Fruit fly (Drosophila melanogaster) whole organism, prepupa: ENCODE measurements around the gene elg1.

Experiments used
- Blimp-1 ChIP-seq: fragments of 200-800 bp; sonication (Bioruptor generic); optimal IDR thresholded peaks from 3 replicates; lab custom pipeline; 2017; ENCODE audit warnings: missing biosample characterization, missing genetic modification characterization, mild to moderate bottlenecking, moderate library complexity, missing genetic modification reagents
- CG11294 ChIP-seq: fragments of 200-800 bp; sonication (Bioruptor generic); IDR thresholded peaks from 2 replicates; pipeline ENCODE4 v1.3.6; 2022; ENCODE audit warnings: missing biosample characterization, missing genetic modification characterization
- CG11762 ChIP-seq: fragments of 200-800 bp; sonication (Bioruptor generic); optimal IDR thresholded peaks from 3 replicates; lab custom pipeline; 2016; ENCODE audit warnings: missing biosample characterization, missing genetic modification characterization; ENCODE audit not compliant: insufficient read depth
- CG3032 ChIP-seq: fragments of 200-800 bp; optimal IDR thresholded peaks from 2 replicates; lab custom pipeline; 2019; ENCODE audit warnings: missing biosample characterization, mild to moderate bottlenecking, missing genetic modification characterization, moderate library complexity
- CG31627 ChIP-seq: fragments of 200-800 bp; sonication (Bioruptor generic); optimal IDR thresholded peaks from 3 replicates; lab custom pipeline; 2016; ENCODE audit warnings: missing biosample characterization, missing genetic modification characterization
- CG32006 ChIP-seq: fragments of 200-800 bp; sonication (Bioruptor generic); optimal IDR thresholded peaks from 3 replicates; lab custom pipeline; 2017; ENCODE audit warnings: missing biosample characterization, mild to moderate bottlenecking, missing genetic modification characterization
- CG4318 ChIP-seq: fragments of 200-800 bp; sonication (Bioruptor generic); optimal IDR thresholded peaks from 3 replicates; lab custom pipeline; 2017; ENCODE audit warnings: missing biosample characterization, mild to moderate bottlenecking, missing genetic modification characterization
- CG6163 ChIP-seq: fragments of 200-800 bp; sonication (Bioruptor generic); IDR thresholded peaks from 3 replicates; pipeline ENCODE4 v1.3.6; 2022; ENCODE audit warnings: missing biosample characterization, missing genetic modification characterization
- CG6276 ChIP-seq: fragments of 200-800 bp; sonication (Bioruptor generic); optimal IDR thresholded peaks from 2 replicates; lab custom pipeline; 2017; ENCODE audit warnings: missing biosample characterization, mild to moderate bottlenecking, missing genetic modification characterization
- CG6808 ChIP-seq: fragments of 200-800 bp; sonication (Bioruptor generic); optimal IDR thresholded peaks from 3 replicates; lab custom pipeline; 2017; ENCODE audit warnings: missing biosample characterization, missing genetic modification characterization, mild to moderate bottlenecking, moderate library complexity, missing genetic modification reagents
- CG6854 ChIP-seq: fragments of 200-800 bp; sonication (Bioruptor generic); optimal IDR thresholded peaks from 2 replicates; lab custom pipeline; 2017; ENCODE audit warnings: missing biosample characterization, mild to moderate bottlenecking, missing genetic modification characterization
- CG8119 ChIP-seq: fragments of 200-800 bp; sonication (Bioruptor generic); IDR thresholded peaks from 3 replicates; pipeline ENCODE4 v1.3.6; 2022; ENCODE audit warnings: missing biosample characterization, missing genetic modification characterization
- CG8319 ChIP-seq: fragments of 200-800 bp; sonication (Bioruptor generic); optimal IDR thresholded peaks from 3 replicates; lab custom pipeline; 2016; ENCODE audit warnings: missing biosample characterization, missing genetic modification characterization
- CG8632 ChIP-seq: fragments of 200-800 bp; sonication (Bioruptor generic); optimal IDR thresholded peaks from 3 replicates; lab custom pipeline; 2016; ENCODE audit warnings: missing biosample characterization, missing genetic modification characterization
- CG9139 ChIP-seq: fragments of 200-800 bp; sonication (Bioruptor generic); optimal IDR thresholded peaks from 3 replicates; lab custom pipeline; 2017; ENCODE audit warnings: missing biosample characterization, mild to moderate bottlenecking, missing genetic modification characterization
- Eip78C ChIP-seq: fragments of 200-800 bp; sonication (Bioruptor generic); peaks from one replicate; lab custom pipeline; 2016; ENCODE audit warnings: missing biosample characterization, missing genetic modification characterization
- Eip93F ChIP-seq: fragments of 200-800 bp; sonication (Bioruptor generic); optimal IDR thresholded peaks from 2 replicates; lab custom pipeline; 2016; ENCODE audit warnings: missing biosample characterization, mild to moderate bottlenecking, missing genetic modification characterization
- Ets96B ChIP-seq: fragments of 200-800 bp; optimal IDR thresholded peaks from 2 replicates; lab custom pipeline; 2019; ENCODE audit warnings: missing biosample characterization, mild to moderate bottlenecking, missing genetic modification characterization, moderate library complexity
- Gug ChIP-seq: fragments of 200-800 bp; sonication (Bioruptor generic); IDR thresholded peaks from 2 replicates; pipeline ENCODE4 v1.3.6; 2022; ENCODE audit warnings: missing biosample characterization, missing genetic modification characterization
- Hr39 ChIP-seq: fragments of 200-800 bp; sonication (Bioruptor generic); optimal IDR thresholded peaks from 2 replicates; lab custom pipeline; 2016; ENCODE audit warnings: missing biosample characterization, missing genetic modification characterization
- Hr4 ChIP-seq: fragments of 200-800 bp; sonication (Bioruptor generic); optimal IDR thresholded peaks from 3 replicates; lab custom pipeline; 2016; ENCODE audit warnings: missing biosample characterization, missing genetic modification characterization
- Met ChIP-seq: fragments of 200-800 bp; sonication (Bioruptor generic); optimal IDR thresholded peaks from 3 replicates; lab custom pipeline; 2016; ENCODE audit warnings: missing biosample characterization, missing genetic modification characterization
- Smox ChIP-seq: fragments of 200-800 bp; sonication (Bioruptor generic); optimal IDR thresholded peaks from 3 replicates; lab custom pipeline; 2016; ENCODE audit warnings: missing biosample characterization, missing genetic modification characterization
- Sox15 ChIP-seq: fragments of 200-800 bp; sonication (Bioruptor generic); optimal IDR thresholded peaks from 3 replicates; lab custom pipeline; 2016; ENCODE audit warnings: missing biosample characterization, missing genetic modification characterization
- acj6 ChIP-seq: fragments of 200-800 bp; sonication (Bioruptor generic); optimal IDR thresholded peaks from 3 replicates; lab custom pipeline; 2016; ENCODE audit warnings: missing biosample characterization, missing genetic modification characterization
- cyc ChIP-seq: fragments of 200-800 bp; sonication (Bioruptor generic); optimal IDR thresholded peaks from 3 replicates; lab custom pipeline; 2016; ENCODE audit warnings: missing biosample characterization, missing genetic modification characterization
- dsx ChIP-seq: fragments of 200-800 bp; optimal IDR thresholded peaks from 3 replicates; lab custom pipeline; 2019; ENCODE audit warnings: missing biosample characterization, mild to moderate bottlenecking, missing genetic modification characterization, moderate library complexity; ENCODE audit not compliant: poor library complexity, severe bottlenecking
- eg ChIP-seq: fragments of 200-800 bp; sonication (Bioruptor generic); IDR thresholded peaks from 3 replicates; pipeline ENCODE4 v1.3.6; 2022; ENCODE audit warnings: missing biosample characterization, missing genetic modification characterization
- esn ChIP-seq: fragments of 200-800 bp; sonication (Bioruptor generic); optimal IDR thresholded peaks from 2 replicates; lab custom pipeline; 2016; ENCODE audit warnings: missing biosample characterization, mild to moderate bottlenecking, missing genetic modification characterization, moderate library complexity
- fd59A ChIP-seq: fragments of 200-800 bp; sonication (Bioruptor generic); optimal IDR thresholded peaks from 2 replicates; lab custom pipeline; 2017; ENCODE audit warnings: missing biosample characterization, mild to moderate bottlenecking, missing genetic modification characterization, missing genetic modification reagents
- fd85E ChIP-seq: fragments of 200-800 bp; sonication (Bioruptor generic); optimal IDR thresholded peaks from 3 replicates; lab custom pipeline; 2016; ENCODE audit warnings: missing biosample characterization, missing genetic modification characterization
- fkh ChIP-seq: fragments of 200-800 bp; sonication (Bioruptor generic); optimal IDR thresholded peaks from 3 replicates; lab custom pipeline; 2017; ENCODE audit warnings: missing biosample characterization, mild to moderate bottlenecking, missing genetic modification characterization, moderate library complexity
- lz ChIP-seq: fragments of 200-800 bp; sonication (Bioruptor generic); optimal IDR thresholded peaks from 3 replicates; lab custom pipeline; 2016; ENCODE audit warnings: missing biosample characterization, missing genetic modification characterization
- pdm3 ChIP-seq: fragments of 200-800 bp; sonication (Bioruptor generic); optimal IDR thresholded peaks from 3 replicates; lab custom pipeline; 2016; ENCODE audit warnings: missing biosample characterization, missing genetic modification characterization
- salr ChIP-seq, 2 experiments: fragments of 200-800 bp; sonication (Bioruptor generic); optimal IDR thresholded peaks; 3 replicates each; lab custom pipeline; 2016 to 2018; ENCODE audit warnings: missing biosample characterization in 2 of 2, missing genetic modification characterization in 2 of 2, mild to moderate bottlenecking in 1 of 2
- spab ChIP-seq: fragments of 200-800 bp; sonication (Bioruptor generic); optimal IDR thresholded peaks from 2 replicates; lab custom pipeline; 2017; ENCODE audit warnings: missing biosample characterization, mild to moderate bottlenecking, missing genetic modification characterization, missing genetic modification reagents
- ss ChIP-seq, 2 experiments: fragments of 200-800 bp; sonication (Bioruptor generic); optimal IDR thresholded peaks; 2 replicates in 1 of 2; 3 replicates in 1 of 2; lab custom pipeline; 2017 to 2018; ENCODE audit warnings: mild to moderate bottlenecking in 2 of 2, missing biosample characterization in 2 of 2, missing genetic modification characterization in 2 of 2, moderate library complexity in 1 of 2
- svp ChIP-seq: fragments of 200-800 bp; sonication (Bioruptor generic); peaks from one replicate; lab custom pipeline; 2016; ENCODE audit warnings: missing biosample characterization, missing genetic modification characterization
- topi ChIP-seq: fragments of 200-800 bp; sonication (Bioruptor generic); optimal IDR thresholded peaks from 3 replicates; lab custom pipeline; 2016; ENCODE audit warnings: missing biosample characterization, missing genetic modification characterization

Gene elg1

DNA sequence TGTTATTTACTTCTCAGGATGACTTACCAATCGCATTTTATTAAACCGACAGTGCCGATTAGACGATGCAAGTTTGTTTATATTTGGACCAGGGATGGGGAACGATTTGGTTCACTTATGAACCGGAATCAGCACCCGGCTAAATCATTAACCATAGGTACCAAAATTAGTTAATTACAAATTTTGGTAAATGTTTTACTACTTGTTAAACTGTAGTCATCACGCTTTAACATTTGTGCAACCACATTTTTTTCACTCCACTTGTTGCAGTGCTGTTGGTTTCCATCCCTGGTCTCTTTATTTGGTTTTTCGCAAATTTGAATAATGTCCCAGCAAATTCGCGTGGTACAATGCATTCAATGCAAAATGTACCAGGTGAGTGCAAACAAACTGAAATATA lies 26.3 kb upstream of the elg1 start, which contains the start of the genes IntS9 and CG43295 (continued):
- TF ChIP-seq CG8319 (GFP tag; lab: Kevin White, UChicago) (peak; percentile 83), spab (no peak), acj6 (GFP tag; lab: Kevin White, UChicago) (peak; percentile 91), topi (GFP tag; lab: Kevin White, UChicago) (no peak), Ets96B (tag; lab: Kevin White, UChicago) (peak; percentile 79), CG3032 (peak; percentile 76), CG11294 (GFP tag; lab: Robert Waterston, UW) (peak; percentile 64)
- TF ChIP-seq, all 60 proteins: peak for 28

DNA sequence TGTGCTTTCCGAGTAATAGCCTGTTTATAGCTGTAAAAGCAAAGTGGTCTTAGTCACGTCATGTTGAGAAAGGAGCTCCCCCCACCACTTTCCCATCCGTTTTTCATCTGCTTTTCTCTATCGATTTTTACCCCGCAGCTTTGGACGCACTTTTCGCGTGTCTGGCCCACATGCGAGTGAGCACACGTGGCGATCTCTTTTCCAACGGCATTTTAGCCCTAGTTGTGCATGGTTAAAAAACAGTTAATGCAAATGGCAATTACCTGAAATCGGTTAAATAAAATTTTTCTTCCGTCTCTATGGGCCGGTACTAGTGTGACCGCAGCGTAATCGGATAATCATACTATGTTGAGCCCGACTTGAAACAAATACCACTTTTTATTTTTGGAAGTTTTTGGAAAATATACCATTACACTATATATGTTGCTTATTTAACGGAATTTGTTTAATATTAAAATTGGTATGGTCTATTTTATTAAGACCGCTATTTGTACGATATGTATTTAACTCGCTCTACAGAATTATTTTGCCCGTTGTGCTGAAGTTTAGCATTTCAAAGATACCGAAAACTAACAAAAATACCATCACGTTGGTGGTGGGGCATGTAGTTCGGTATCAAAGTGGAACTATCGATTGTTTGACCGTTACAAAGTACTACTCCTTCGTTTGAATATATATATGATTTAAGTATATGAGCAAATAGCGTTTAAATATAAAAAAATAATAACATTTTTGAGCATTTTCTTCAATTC lies 19.6 kb upstream of the elg1 start, which contains the start of gene Zn72D:
Zn72D (minus strand) TSS at position 558 of the 752 bp plus-strand sequence.
- TF ChIP-seq Eip78C (GFP tag; lab: Kevin White, UChicago) (peak; percentile 66), CG11762 (GFP tag; lab: Kevin White, UChicago) (no peak)

dm6 chr3L:16113003-16113606 lies 18.7 kb upstream of the elg1 start, which contains the start of gene Taf4:
TSS of gene Taf4 (plus strand) at chr3L:16113212.
- no peak for TF ChIP-seq CG6163 (GFP tag; lab: Robert Waterston, UW)
- TF ChIP-seq Met (GFP tag; lab: Kevin White, UChicago) = no peak
- peak; percentile 89; the same call in 1 of the 3 replicates for TF ChIP-seq CG8119 (GFP tag; lab: Robert Waterston, UW)
- no peak for TF ChIP-seq Hr4 (GFP tag; lab: Kevin White, UChicago)
- no peak for TF ChIP-seq Blimp-1 (GFP tag; lab: Kevin White, UChicago)
- TF ChIP-seq ss (GFP tag; optimal IDR thresholded peaks at IDR 0.05; lab: Kevin White, UChicago) = no peak
- no peak for TF ChIP-seq Gug (GFP tag; lab: Robert Waterston, UW)

DNA sequence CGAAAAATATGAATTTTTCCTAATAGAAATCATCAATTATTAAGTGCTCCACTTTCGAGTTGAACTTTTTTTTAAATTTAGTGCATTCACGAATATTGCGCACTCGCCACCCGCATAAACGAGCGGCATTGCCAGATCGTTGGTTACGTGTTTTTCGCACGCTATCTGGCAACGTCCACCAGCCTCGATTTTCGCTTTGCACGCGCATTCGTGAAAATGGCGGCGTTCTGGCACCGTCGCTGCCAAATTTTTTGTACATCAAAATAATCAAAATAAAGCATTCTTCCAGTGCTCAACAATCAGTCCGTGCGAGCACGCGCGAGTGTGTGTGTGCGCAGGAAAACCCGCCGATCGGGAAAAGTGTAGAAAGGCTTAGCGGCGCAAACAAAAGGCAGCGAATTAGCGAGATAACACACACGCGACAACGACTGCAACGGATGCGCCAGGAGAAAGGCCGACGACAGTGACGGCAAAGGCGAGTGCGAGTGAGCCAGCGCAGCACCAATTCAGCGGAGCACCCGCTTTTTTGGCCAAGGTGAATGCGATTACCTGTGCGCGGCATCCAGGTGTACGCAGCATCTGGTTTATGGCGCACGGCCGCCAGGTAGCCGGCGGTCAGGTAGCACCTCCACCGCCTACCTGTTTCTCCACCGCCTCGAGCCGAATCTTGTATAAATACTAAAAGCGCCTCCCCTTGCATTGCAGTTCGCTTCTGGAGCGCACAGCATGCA lies 18.1 kb upstream of the elg1 start:
- TF ChIP-seq Hr39 (GFP tag; lab: Kevin White, UChicago) (no peak), CG8632 (GFP tag; lab: Kevin White, UChicago) (peak; percentile 80), salr (GFP tag; optimal IDR thresholded peaks at IDR 0.05; lab: Kevin White, UChicago) (no peak), lz (GFP tag; lab: Kevin White, UChicago) (peak; percentile 90), CG6276 (no peak), CG3032 (peak; percentile 80), CG8319 (GFP tag; lab: Kevin White, UChicago) (no peak), pdm3 (no peak), svp (GFP tag; lab: Kevin White, UChicago) (no peak), Blimp-1 (GFP tag; lab: Kevin White, UChicago) (peak; percentile 68), fkh (GFP tag; lab: Kevin White, UChicago) (no peak), acj6 (GFP tag; lab: Kevin White, UChicago) (no peak), dsx (GFP tag; lab: Kevin White, UChicago) (peak; percentile 73), fd59A (no peak), Eip93F (GFP tag; lab: Kevin White, UChicago) (peak; percentile 92), Hr4 (GFP tag; lab: Kevin White, UChicago) (peak; percentile 88), esn (GFP tag; lab: Kevin White, UChicago) (peak; percentile 92), Smox (no peak), Met (GFP tag; lab: Kevin White, UChicago) (no peak), topi (GFP tag; lab: Kevin White, UChicago) (peak; percentile 91), CG6854 (GFP tag; lab: Kevin White, UChicago) (peak; percentile 65), CG4318 (GFP tag; lab: Kevin White, UChicago) (no peak), CG11762 (GFP tag; lab: Kevin White, UChicago) (no peak), CG6808 (GFP tag; lab: Kevin White, UChicago) (no peak), CG9139 (GFP tag; lab: Kevin White, UChicago) (no peak), Ets96B (tag; lab: Kevin White, UChicago) (peak; percentile 82), CG31627 (GFP tag; lab: Kevin White, UChicago) (peak; percentile 92), CG32006 (GFP tag; lab: Kevin White, UChicago) (no peak), fd85E (no peak), eg (peak; percentile 90; the same call in 2 of the 3 replicates), Sox15 (peak; percentile 77), CG6163 (GFP tag; lab: Robert Waterston, UW) (no peak; the same call in 1 of the 3 replicates), cyc (GFP tag; lab: Kevin White, UChicago) (peak; percentile 87)
